Fruit fly (Drosophila melanogaster): ENCODE results near the gene srw.

srw gene

dm6 chr3L:4283428-4284089, at the start of gene srw, which contains the start of gene CG1316:
TSS of gene srw (minus strand) at chr3L:4283478.
TSS of gene CG1316 (plus strand) at chr3L:4283851.
- no peak for TF ChIP-seq CG10631 (GFP tag; optimal IDR thresholded peaks at IDR 0.05)
- no peak for TF ChIP-seq acj6 (GFP tag; optimal IDR thresholded peaks at IDR 0.05)
- peak; percentile 53 for TF ChIP-seq CG1621 (tag; optimal IDR thresholded peaks at IDR 0.05)
- TF ChIP-seq Met (GFP tag; optimal IDR thresholded peaks at IDR 0.05), result no peak
- no peak for TF ChIP-seq CG10669 (GFP tag; optimal IDR thresholded peaks at IDR 0.05)
- TF ChIP-seq CG34406 (GFP tag; optimal IDR thresholded peaks at IDR 0.05), result no peak
- no peak for TF ChIP-seq Hr39 (GFP tag; optimal IDR thresholded peaks at IDR 0.05)
- TF ChIP-seq ss (GFP tag; optimal IDR thresholded peaks at IDR 0.05), result no peak
- TF ChIP-seq cyc (GFP tag; optimal IDR thresholded peaks at IDR 0.05), result no peak
- no peak for TF ChIP-seq Eip93F (GFP tag; optimal IDR thresholded peaks at IDR 0.05)
- TF ChIP-seq CG8319 (GFP tag; optimal IDR thresholded peaks at IDR 0.05), result no peak
- peak; percentile 12 for TF ChIP-seq esn (GFP tag; optimal IDR thresholded peaks at IDR 0.05)
- TF ChIP-seq Sox14 (GFP tag; optimal IDR thresholded peaks at IDR 0.05), result peak; percentile 6
- TF ChIP-seq lz (GFP tag; optimal IDR thresholded peaks at IDR 0.05), result no peak
- no peak for TF ChIP-seq net (GFP tag; optimal IDR thresholded peaks at IDR 0.05)

dm6 chr3L:4328048-4328447, 44.8 kb upstream of the srw start:
- TF ChIP-seq CG10631 (GFP tag; optimal IDR thresholded peaks at IDR 0.05), result no peak
- TF ChIP-seq Sox15 (GFP tag; optimal IDR thresholded peaks at IDR 0.05), result no peak
- TF ChIP-seq CG11762 (GFP tag; optimal IDR thresholded peaks at IDR 0.05; ENCODE audit: insufficient read depth), result no peak

- no peak for TF ChIP-seq CG8632 (GFP tag; optimal IDR thresholded peaks at IDR 0.05)
- no peak for TF ChIP-seq CG6276 (GFP tag; optimal IDR thresholded peaks at IDR 0.05)
- TF ChIP-seq Lpt (GFP tag; optimal IDR thresholded peaks at IDR 0.05), result no peak
- TF ChIP-seq Smox (GFP tag; optimal IDR thresholded peaks at IDR 0.05), result no peak
- TF ChIP-seq cyc (GFP tag; optimal IDR thresholded peaks at IDR 0.05), result no peak
- no peak for TF ChIP-seq fd59A (GFP tag; optimal IDR thresholded peaks at IDR 0.05)
- TF ChIP-seq Hr39 (GFP tag; optimal IDR thresholded peaks at IDR 0.05), result no peak
- no peak for TF ChIP-seq Ets96B (tag; optimal IDR thresholded peaks at IDR 0.05)
- TF ChIP-seq Gug (GFP tag; IDR thresholded peaks at IDR 0.05), result no peak
- no peak for TF ChIP-seq svp (GFP tag)
- TF ChIP-seq vri (GFP tag; optimal IDR thresholded peaks at IDR 0.05), result no peak
- TF ChIP-seq Sox15 (GFP tag; optimal IDR thresholded peaks at IDR 0.05), result no peak
- no peak for TF ChIP-seq CG10631 (GFP tag; optimal IDR thresholded peaks at IDR 0.05)
Observed at dm6 chr3L:4322032-4322617, 38.8 kb upstream of the srw start, which contains the start of gene CG15014. TSS of gene CG15014 (minus strand) at chr3L:4322259.

dm6 chr3L:4318677-4319580, 35.7 kb upstream of the srw start, which contains the start of gene PMP34:
TSS of gene PMP34 (plus strand) at chr3L:4318755.
- TF ChIP-seq CG11294 (GFP tag; IDR thresholded peaks at IDR 0.05), result no peak
- TF ChIP-seq CG15336 (GFP tag; IDR thresholded peaks at IDR 0.05), result 0 out of 2 replicates have a peak, but pooled peaks have one; percentile 10
- TF ChIP-seq dsx (GFP tag; optimal IDR thresholded peaks at IDR 0.05; ENCODE audit: poor library complexity, severe bottlenecking), result peak; percentile 71
- peak; percentile 60 for TF ChIP-seq fkh (GFP tag; optimal IDR thresholded peaks at IDR 0.05)
- no peak for TF ChIP-seq CG3919 (GFP tag; optimal IDR thresholded peaks at IDR 0.05)
- no peak for TF ChIP-seq lz (GFP tag; optimal IDR thresholded peaks at IDR 0.05)
- no peak for TF ChIP-seq Sox14 (GFP tag; optimal IDR thresholded peaks at IDR 0.05)
- no peak for TF ChIP-seq CG8319 (GFP tag; optimal IDR thresholded peaks at IDR 0.05)
